Worm (Caenorhabditis elegans): Measurements from ENCODE around the gene clh-3.

DNA sequence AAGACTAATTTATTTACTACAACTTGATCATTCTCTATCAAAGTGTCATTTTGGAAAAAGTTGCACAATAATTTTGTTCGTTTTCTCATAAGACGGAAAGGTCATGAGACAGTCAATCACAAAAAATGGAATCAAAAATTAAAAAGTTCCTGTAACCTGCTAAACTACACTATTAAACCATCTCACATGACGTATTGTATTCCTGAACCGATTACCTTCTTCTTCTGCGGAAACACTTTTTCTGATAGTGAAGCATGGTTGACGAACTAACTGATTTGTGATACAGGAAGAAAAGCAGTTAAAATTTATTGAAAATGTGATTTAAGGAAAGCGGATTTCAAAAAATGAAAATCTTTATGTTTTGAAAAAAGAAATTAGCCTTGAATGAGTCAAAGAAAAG is 44.1 kb upstream of the clh-3 start:
- TF ChIP-seq him-1 (tag; optimal IDR thresholded peaks at IDR 0.05) (no peak), dao-5 (tag; optimal IDR thresholded peaks at IDR 0.05) (no peak), W03F9.2 (tag; optimal IDR thresholded peaks at IDR 0.05) (no peak)

Measured in whole organism, L4/young adult.